Fruit fly (Drosophila melanogaster) whole organism, wandering third instar larva: Measurements from ENCODE around the gene Argk1.

Experiments
- Abd-B ChIP-seq: fragments of >200 bp; optimal IDR thresholded peaks from 2 replicates; lab custom pipeline; 2017; ENCODE audit warnings: missing biosample characterization, missing genetic modification characterization
- Dfd ChIP-seq: fragments of >200 bp; optimal IDR thresholded peaks from 2 replicates; lab custom pipeline; 2017; ENCODE audit warnings: missing biosample characterization, missing genetic modification characterization
- Hnf4 ChIP-seq: fragments of 200-800 bp; sonication (Bioruptor generic); optimal IDR thresholded peaks from 2 replicates; lab custom pipeline; 2016; ENCODE audit warnings: missing biosample characterization, mild to moderate bottlenecking, missing genetic modification characterization
- Hr78 ChIP-seq: fragments of >200 bp; optimal IDR thresholded peaks from 2 replicates; lab custom pipeline; 2017; ENCODE audit warnings: missing biosample characterization, missing genetic modification characterization
- Hr83 ChIP-seq: fragments of 200-300 bp; sonication (Bioruptor generic); optimal IDR thresholded peaks from 2 replicates; lab custom pipeline; 2016; ENCODE audit warnings: missing biosample characterization, mild to moderate bottlenecking, missing genetic modification characterization, moderate library complexity; ENCODE audit not compliant: poor library complexity, severe bottlenecking
- Mio ChIP-seq: sonication (Bioruptor generic); optimal IDR thresholded peaks from 2 replicates; lab custom pipeline; 2016; ENCODE audit warnings: missing biosample characterization, missing genetic modification characterization
- OdsH ChIP-seq: fragments of 200-800 bp; sonication (Bioruptor generic); optimal IDR thresholded peaks from 2 replicates; lab custom pipeline; 2016; ENCODE audit warnings: missing biosample characterization, mild to moderate bottlenecking, missing genetic modification characterization
- Sp1 ChIP-seq: fragments of 200-800 bp; sonication (Bioruptor generic); optimal IDR thresholded peaks from 3 replicates; lab custom pipeline; 2019; ENCODE audit warnings: missing biosample characterization, mild to moderate bottlenecking, missing genetic modification characterization, moderate library complexity
- br ChIP-seq: fragments of 200-800 bp; sonication (Bioruptor generic); optimal IDR thresholded peaks from 2 replicates; lab custom pipeline; 2016; ENCODE audit warnings: missing biosample characterization, missing genetic modification characterization
- pan ChIP-seq: fragments of >200 bp; optimal IDR thresholded peaks from 2 replicates; lab custom pipeline; 2017
- psq ChIP-seq: fragments of 200-800 bp; sonication (Bioruptor generic); optimal IDR thresholded peaks from 3 replicates; lab custom pipeline; 2017; ENCODE audit warnings: missing biosample characterization, mild to moderate bottlenecking, missing genetic modification characterization, moderate library complexity
- tai ChIP-seq: sonication (Bioruptor generic); optimal IDR thresholded peaks from 2 replicates; lab custom pipeline; 2016; ENCODE audit warnings: missing biosample characterization, missing genetic modification characterization

dm6 chr3L:9025680-9026079 is 40.1 kb downstream of the Argk1 start:
- TF ChIP-seq Mio (GFP tag; lab: Kevin White, UChicago) = no peak
- TF ChIP-seq pan = no peak
- TF ChIP-seq OdsH (GFP tag; lab: Kevin White, UChicago) = no peak
- TF ChIP-seq Hnf4 (GFP tag; lab: Kevin White, UChicago) = no peak
- no peak for TF ChIP-seq Abd-B (GFP tag; lab: Kevin White, UChicago)
- no peak for TF ChIP-seq psq (GFP tag; lab: Kevin White, UChicago)
- no peak for TF ChIP-seq Hr78 (GFP tag; lab: Kevin White, UChicago)
- TF ChIP-seq tai (GFP tag; lab: Kevin White, UChicago) = no peak
- no peak for TF ChIP-seq Dfd (GFP tag; lab: Kevin White, UChicago)
- TF ChIP-seq br (GFP tag; lab: Kevin White, UChicago) = no peak
- no peak for TF ChIP-seq Sp1 (GFP tag; lab: Kevin White, UChicago)
- no peak for TF ChIP-seq Hr83 (GFP tag; lab: Kevin White, UChicago)
